Worm (Caenorhabditis elegans) whole organism, L4 larva: ENCODE measurements around the gene B0302.5.

Experiments used
- F10B5.3 ChIP-seq: sonication (generic microtip); optimal IDR thresholded peaks from 2 replicates; lab custom pipeline; 2016; ENCODE audit warnings: mild to moderate bottlenecking, missing genetic modification characterization, missing compliant biosample characterization
- F37D6.2 ChIP-seq: sonication (generic microtip); optimal IDR thresholded peaks from 2 replicates; lab custom pipeline; 2016; ENCODE audit warnings: mild to moderate bottlenecking, missing genetic modification characterization, missing compliant biosample characterization
- F49E8.2 ChIP-seq: sonication (generic microtip); optimal IDR thresholded peaks from 2 replicates; lab custom pipeline; 2016; ENCODE audit warnings: missing compliant biosample characterization, mild to moderate bottlenecking, missing genetic modification characterization, borderline replicate concordance
- Y5F2A.4 ChIP-seq: fragments of 200-800 bp; sonication (Bioruptor generic); optimal IDR thresholded peaks from 2 replicates; lab custom pipeline; 2018; ENCODE audit warnings: mild to moderate bottlenecking, missing genetic modification characterization, missing compliant biosample characterization
- aha-1 ChIP-seq: fragments of 150-350 bp; peaks from one replicate; lab custom pipeline; 2014; ENCODE audit warnings: missing biosample characterization, missing genetic modification characterization
- arid-1 ChIP-seq: fragments of 200-800 bp; sonication (Bioruptor generic); conservative IDR thresholded peaks from 2 replicates; pipeline ENCODE4 v1.3.6; 2022; ENCODE audit warnings: missing genetic modification reagents, missing genetic modification characterization, missing compliant biosample characterization
- ceh-20 ChIP-seq: fragments of 200-800 bp; sonication (Bioruptor generic); IDR thresholded peaks from 2 replicates; pipeline ENCODE4 v1.3.6; 2022; ENCODE audit warnings: missing genetic modification reagents, missing genetic modification characterization, missing compliant biosample characterization
- ceh-28 ChIP-seq: fragments of 150-350 bp; optimal IDR thresholded peaks from 2 replicates; lab custom pipeline; 2014; ENCODE audit warnings: missing biosample characterization, missing genetic modification reagents, missing genetic modification characterization
- ces-1 ChIP-seq: fragments of 150-350 bp; sonication (generic microtip); optimal IDR thresholded peaks from 4 replicates; lab custom pipeline; 2014; ENCODE audit warnings: missing biosample characterization, missing genetic modification reagents, missing genetic modification characterization
- dmd-8 ChIP-seq: fragments of 200-800 bp; sonication (Bioruptor generic); IDR thresholded peaks from 2 replicates; pipeline ENCODE4 v1.3.6; 2022; ENCODE audit warnings: missing genetic modification characterization, missing compliant biosample characterization
- dmd-9 ChIP-seq: fragments of 200-800 bp; sonication (Bioruptor generic); IDR thresholded peaks from 2 replicates; pipeline ENCODE4 v1.3.6; 2022; ENCODE audit warnings: missing genetic modification reagents, missing genetic modification characterization, missing compliant biosample characterization
- dpl-1 ChIP-seq: fragments of 150-350 bp; optimal IDR thresholded peaks from 2 replicates; lab custom pipeline; 2014; ENCODE audit warnings: missing biosample characterization, missing genetic modification reagents, missing genetic modification characterization
- duxl-1 ChIP-seq: sonication (generic microtip); optimal IDR thresholded peaks from 2 replicates; lab custom pipeline; 2016; ENCODE audit warnings: mild to moderate bottlenecking, missing genetic modification characterization, moderate library complexity, missing compliant biosample characterization; ENCODE audit not compliant: poor library complexity
- fos-1 ChIP-seq: fragments of 150-350 bp; optimal IDR thresholded peaks from 2 replicates; lab custom pipeline; 2014; ENCODE audit warnings: missing biosample characterization, missing genetic modification characterization
- hlh-11 ChIP-seq: fragments of 200-800 bp; sonication (Bioruptor generic); optimal IDR thresholded peaks from 2 replicates; lab custom pipeline; 2018; ENCODE audit warnings: mild to moderate bottlenecking, missing genetic modification characterization, missing compliant biosample characterization
- hlh-30 ChIP-seq: sonication (generic microtip); optimal IDR thresholded peaks from 2 replicates; lab custom pipeline; 2017; ENCODE audit warnings: antibody characterized with exemption, mild to moderate bottlenecking, missing genetic modification characterization, missing compliant biosample characterization; ENCODE audit not compliant: insufficient read depth
- jun-1 ChIP-seq: fragments of 150-350 bp; optimal IDR thresholded peaks from 2 replicates; lab custom pipeline; 2014; ENCODE audit warnings: missing biosample characterization, missing genetic modification reagents, missing genetic modification characterization
- lim-7 ChIP-seq: fragments of 200-800 bp; sonication (Bioruptor generic); IDR thresholded peaks from 2 replicates; pipeline ENCODE4 v1.3.6; 2022; ENCODE audit warnings: missing genetic modification characterization, missing compliant biosample characterization
- lin-13 ChIP-seq: fragments of 150-350 bp; optimal IDR thresholded peaks from 2 replicates; lab custom pipeline; 2014; ENCODE audit warnings: missing biosample characterization, missing genetic modification reagents, missing genetic modification characterization
- lin-29 ChIP-seq: fragments of 200-800 bp; sonication (Bioruptor generic); IDR thresholded peaks from 2 replicates; pipeline ENCODE4 v1.3.6; 2022; ENCODE audit warnings: missing genetic modification reagents, missing genetic modification characterization, missing compliant biosample characterization
- lin-39 ChIP-seq: fragments of 150-350 bp; optimal IDR thresholded peaks from 2 replicates; lab custom pipeline; 2014; ENCODE audit warnings: missing biosample characterization, missing genetic modification reagents, missing genetic modification characterization
- lsy-2 ChIP-seq, 2 experiments: fragments of 150-350 bp in 1 of 2; sonication (generic microtip) in 1 of 2; optimal IDR thresholded peaks; 2 replicates each; lab custom pipeline; 2014 to 2017; ENCODE audit warnings: missing biosample characterization in 2 of 2, missing genetic modification characterization in 2 of 2
- mdt-29 ChIP-seq: fragments of 200-800 bp; sonication (Bioruptor generic); IDR thresholded peaks from 2 replicates; pipeline ENCODE4 v1.3.6; 2022; ENCODE audit warnings: missing genetic modification reagents, missing genetic modification characterization, missing compliant biosample characterization
- mep-1 ChIP-seq: fragments of 150-350 bp; sonication (generic microtip); optimal IDR thresholded peaks from 3 replicates; lab custom pipeline; 2014; ENCODE audit warnings: missing biosample characterization, missing genetic modification characterization
- mes-2 ChIP-seq: sonication (generic microtip); optimal IDR thresholded peaks from 2 replicates; lab custom pipeline; 2016; ENCODE audit warnings: missing genotype, mild to moderate bottlenecking, missing genetic modification characterization, missing compliant biosample characterization; ENCODE audit not compliant: poor library complexity, severe bottlenecking
- mxl-2 ChIP-seq: fragments of 200-800 bp; sonication (Bioruptor generic); conservative IDR thresholded peaks from 2 replicates; pipeline ENCODE4 v1.3.6; 2022; ENCODE audit warnings: missing genetic modification reagents, missing genetic modification characterization, missing compliant biosample characterization
- nhr-11 ChIP-seq: fragments of 150-350 bp; optimal IDR thresholded peaks from 2 replicates; lab custom pipeline; 2014; ENCODE audit warnings: missing biosample characterization, missing genetic modification characterization
- nhr-237 ChIP-seq: sonication (generic microtip); optimal IDR thresholded peaks from 2 replicates; lab custom pipeline; 2017; ENCODE audit warnings: missing biosample characterization, missing genetic modification characterization
- nhr-25 ChIP-seq: sonication (generic microtip); optimal IDR thresholded peaks from 2 replicates; lab custom pipeline; 2017; ENCODE audit warnings: missing genetic modification characterization, mild to moderate bottlenecking, missing compliant biosample characterization, antibody characterized with exemption, moderate library complexity, borderline replicate concordance; ENCODE audit not compliant: insufficient read depth
- nhr-28 ChIP-seq: fragments of 150-350 bp; optimal IDR thresholded peaks from 2 replicates; lab custom pipeline; 2014; ENCODE audit warnings: missing biosample characterization, missing genetic modification characterization
- nhr-48 ChIP-seq: sonication (generic microtip); optimal IDR thresholded peaks from 2 replicates; lab custom pipeline; 2016; ENCODE audit warnings: mild to moderate bottlenecking, missing genetic modification characterization, missing compliant biosample characterization
- nhr-76 ChIP-seq: fragments of 150-350 bp; optimal IDR thresholded peaks from 2 replicates; lab custom pipeline; 2014; ENCODE audit warnings: missing biosample characterization, missing genetic modification characterization
- nhr-77 ChIP-seq: fragments of 150-350 bp; optimal IDR thresholded peaks from 2 replicates; lab custom pipeline; 2014; ENCODE audit warnings: missing biosample characterization, missing genetic modification characterization
- pha-4 ChIP-seq, 2 experiments: fragments of 150-350 bp in 1 of 2; fragments of 200-800 bp in 1 of 2; sonication (Bioruptor generic) in 1 of 2; IDR thresholded peaks in 1 of 2; optimal IDR thresholded peaks in 1 of 2; 2 replicates each; pipeline versions ENCODE4 v1.3.6 to Lab custom; 2014 to 2022; ENCODE audit warnings: missing genetic modification characterization in 2 of 2, missing genetic modification reagents in 2 of 2, missing biosample characterization in 1 of 2, missing compliant biosample characterization in 1 of 2
- php-3 ChIP-seq: fragments of 200-800 bp; sonication (Bioruptor generic); IDR thresholded peaks from 2 replicates; pipeline ENCODE4 v1.3.6; 2022; ENCODE audit warnings: missing genetic modification reagents, missing genetic modification characterization, missing compliant biosample characterization
- rbr-2 ChIP-seq: sonication (generic microtip); optimal IDR thresholded peaks from 2 replicates; lab custom pipeline; 2016; ENCODE audit warnings: missing genotype, missing genetic modification characterization, missing compliant biosample characterization
- saeg-2 ChIP-seq: fragments of 200-800 bp; sonication (Bioruptor generic); IDR thresholded peaks from 2 replicates; pipeline ENCODE4 v1.3.6; 2022; ENCODE audit warnings: missing genetic modification reagents, missing genetic modification characterization, missing compliant biosample characterization
- snpc-4 ChIP-seq: fragments of 150-350 bp; optimal IDR thresholded peaks from 2 replicates; lab custom pipeline; 2014; ENCODE audit warnings: missing biosample characterization, missing genetic modification characterization
- unc-130 ChIP-seq: sonication (generic microtip); optimal IDR thresholded peaks from 2 replicates; lab custom pipeline; 2016; ENCODE audit warnings: missing genetic modification reagents, missing genetic modification characterization, missing compliant biosample characterization
- unc-62 ChIP-seq, 3 experiments: fragments of 150-350 bp in 1 of 3; sonication (generic microtip); optimal IDR thresholded peaks in 2 of 3; peaks in 1 of 3; 1 replicate in 1 of 3; 2 replicates in 2 of 3; lab custom pipeline; 2014 to 2017; ENCODE audit warnings: missing biosample characterization in 3 of 3, missing genetic modification characterization in 3 of 3, missing genetic modification reagents in 3 of 3, missing genotype in 1 of 3
- zfp-3 ChIP-seq: fragments of 200-800 bp; sonication (Bioruptor generic); conservative IDR thresholded peaks from 2 replicates; pipeline ENCODE4 v1.3.6; 2022; ENCODE audit warnings: missing genetic modification reagents, missing genetic modification characterization, missing compliant biosample characterization

B0302.5 gene

DNA sequence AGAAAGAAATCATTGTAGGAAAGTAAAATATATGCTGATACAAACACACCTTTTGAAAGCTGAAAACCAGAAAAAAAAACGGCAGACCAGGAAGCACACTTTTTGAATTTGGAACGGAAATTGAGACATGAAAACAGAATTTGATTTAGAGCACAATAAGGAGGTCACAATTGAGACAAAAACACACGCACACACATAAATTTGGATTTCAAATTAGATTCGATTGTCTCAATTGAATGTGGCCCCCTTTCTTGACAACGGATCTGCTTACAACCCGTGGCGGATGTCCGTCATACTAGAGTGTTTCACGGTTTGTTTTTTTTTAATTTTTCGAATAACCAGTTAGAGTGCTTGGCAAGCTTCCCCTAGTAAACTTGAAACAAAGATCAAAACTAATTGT is 26.9 kb downstream of the B0302.5 start:
- TF ChIP-seq unc-62 (GFP tag; optimal IDR thresholded peaks at IDR 0.05 in 1 of 2; lab: Kevin White, UChicago) (peak in 1 of 2 experiments; percentile 97), unc-62 (tag; optimal IDR thresholded peaks at IDR 0.05; lab: Kevin White, UChicago) (no peak), lim-7 (GFP tag; lab: Robert Waterston, UW) (no peak)
- TF ChIP-seq, all 104 proteins: peak for 1

ce11 chrX:17157868-17158267 is 37.1 kb downstream of the B0302.5 start, which contains the start of gene npr-21:
Gene npr-21, minus strand, starts transcription at chrX:17157968.
- TF ChIP-seq nhr-48 (no peak), F49E8.2 (tag; lab: Kevin White, UChicago) (no peak), saeg-2 (GFP tag; lab: Robert Waterston, UW) (no peak), nhr-76 (tag; lab: Kevin White, UChicago) (no peak), lin-39 (tag; lab: Kevin White, UChicago) (no peak), F10B5.3 (tag; lab: Kevin White, UChicago) (no peak), nhr-25 (tag; lab: Kevin White, UChicago) (no peak), ceh-28 (tag; lab: Kevin White, UChicago) (no peak), nhr-237 (tag; lab: Kevin White, UChicago) (no peak), mxl-2 (GFP tag; lab: Robert Waterston, UW) (no peak), php-3 (no peak), dmd-8 (GFP tag; lab: Robert Waterston, UW) (no peak), snpc-4 (tag; lab: Kevin White, UChicago) (no peak), mdt-29 (GFP tag; lab: Robert Waterston, UW) (no peak), Y5F2A.4 (GFP tag; lab: Kevin White, UChicago) (no peak), arid-1 (GFP tag; lab: Robert Waterston, UW) (no peak)

DNA sequence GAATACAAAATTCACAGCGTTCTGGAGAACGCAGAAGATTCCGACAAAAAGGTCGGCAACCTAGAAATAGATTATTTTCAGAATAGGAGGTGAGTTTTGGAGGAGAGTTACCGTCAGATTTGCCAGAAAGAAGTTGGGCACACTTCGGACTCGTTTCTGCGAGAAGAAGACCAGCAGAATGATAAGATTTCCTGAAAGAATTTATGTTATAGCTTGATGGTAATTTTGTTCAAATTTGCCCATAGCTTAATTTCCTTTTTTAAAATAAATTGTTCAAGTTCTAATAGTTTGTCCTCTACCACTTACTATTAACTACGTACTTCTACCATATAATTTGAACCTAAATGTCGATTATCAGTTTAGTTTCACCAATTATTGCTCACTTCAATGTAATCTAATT is 37.8 kb downstream of the B0302.5 start:
- TF ChIP-seq unc-62 (GFP tag; optimal IDR thresholded peaks at IDR 0.05 in 1 of 2; lab: Kevin White, UChicago), result peak in 1 of 2 experiments; percentile 85
- TF ChIP-seq unc-62 (tag; optimal IDR thresholded peaks at IDR 0.05; lab: Kevin White, UChicago), result no peak
- TF ChIP-seq aha-1, result peak; percentile 54
- TF ChIP-seq unc-130 (GFP tag; lab: Kevin White, UChicago), result no peak
- TF ChIP-seq, all 104 proteins: peak for 2

DNA sequence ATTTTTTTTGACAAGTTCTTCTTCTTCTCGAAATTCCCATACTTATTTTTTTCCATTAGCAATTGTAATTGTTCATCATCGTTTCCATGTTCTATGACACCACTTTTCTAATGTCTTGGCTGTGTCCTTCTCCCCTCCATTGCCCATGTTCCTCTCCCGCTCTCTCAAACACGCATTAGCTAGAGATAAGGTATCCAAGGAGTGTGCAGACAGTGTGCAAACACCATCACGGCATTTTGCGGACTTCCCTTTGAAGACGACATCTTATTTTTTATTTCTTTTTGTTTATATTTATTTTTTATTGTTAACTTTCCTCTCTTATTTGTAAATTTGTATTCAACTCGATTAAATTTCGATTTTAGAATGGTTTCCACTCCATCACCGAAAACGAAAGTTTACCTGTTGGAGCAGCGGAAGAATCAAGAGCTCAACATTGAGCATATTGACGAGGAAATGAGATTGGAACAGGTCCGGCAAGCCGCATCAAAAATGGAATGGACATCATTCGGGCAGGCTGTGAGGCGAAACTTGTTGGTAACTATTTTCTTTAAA is 43.7 kb downstream of the B0302.5 start, which contains the start of gene mdt-1.2:
TSS of gene mdt-1.2 (plus strand) at position 363 of the 552 bp plus-strand sequence.
- TF ChIP-seq hlh-11 (tag; lab: Kevin White, UChicago), result peak; percentile 75
- no peak for TF ChIP-seq unc-62 (GFP tag; optimal IDR thresholded peaks at IDR 0.05 in 1 of 2; lab: Kevin White, UChicago)
- TF ChIP-seq unc-62 (tag; optimal IDR thresholded peaks at IDR 0.05; lab: Kevin White, UChicago), result no peak
- 0 out of 2 replicates have a peak, but pooled peaks have one; percentile 7 for TF ChIP-seq dmd-9 (GFP tag; lab: Robert Waterston, UW)
- TF ChIP-seq nhr-28 (tag; lab: Kevin White, UChicago), result peak; percentile 66
- 0 out of 2 replicates have a peak, but pooled peaks have one; percentile 61 for TF ChIP-seq arid-1 (GFP tag; lab: Robert Waterston, UW)
- TF ChIP-seq duxl-1 (tag; lab: Kevin White, UChicago), result no peak
- no peak for TF ChIP-seq ceh-20 (GFP tag; lab: Robert Waterston, UW)
- peak; percentile 1 for TF ChIP-seq lin-13
- TF ChIP-seq ces-1 (GFP tag; lab: Kevin White, UChicago), result no peak
- TF ChIP-seq F37D6.2 (tag; lab: Kevin White, UChicago), result peak; percentile 18
- TF ChIP-seq mep-1 (tag; lab: Kevin White, UChicago), result peak; percentile 86
- peak; percentile 47; the same call in 1 of the 2 replicates for TF ChIP-seq pha-4 (GFP tag; IDR thresholded peaks at IDR 0.05; lab: Robert Waterston, UW)
- TF ChIP-seq pha-4 (tag; optimal IDR thresholded peaks at IDR 0.05; lab: Kevin White, UChicago), result peak; percentile 85
- TF ChIP-seq zfp-3 (GFP tag; lab: Robert Waterston, UW), result no peak
- TF ChIP-seq lin-29 (GFP tag; lab: Robert Waterston, UW), result no peak
- TF ChIP-seq nhr-48, result peak; percentile 8
- TF ChIP-seq jun-1, result peak; percentile 25
- no peak for TF ChIP-seq lsy-2 (tag; optimal IDR thresholded peaks at IDR 0.05; lab: Kevin White, UChicago)
- TF ChIP-seq hlh-30 (tag; lab: Kevin White, UChicago), result peak; percentile 61
- TF ChIP-seq rbr-2 (tag; lab: Kevin White, UChicago), result peak; percentile 71
- TF ChIP-seq aha-1, result peak; percentile 93
- peak; percentile 66 for TF ChIP-seq dpl-1 (GFP tag; lab: Kevin White, UChicago)
- peak; percentile 3 for TF ChIP-seq nhr-11 (tag; lab: Kevin White, UChicago)
- no peak for TF ChIP-seq fos-1
- no peak for TF ChIP-seq F49E8.2 (tag; lab: Kevin White, UChicago)
- no peak for TF ChIP-seq dmd-8 (GFP tag; lab: Robert Waterston, UW)
- peak; percentile 15 for TF ChIP-seq nhr-77
- TF ChIP-seq mdt-29 (GFP tag; lab: Robert Waterston, UW), result no peak
- TF ChIP-seq mes-2 (tag; lab: Kevin White, UChicago), result peak; percentile 88
